Worm (Caenorhabditis elegans) whole organism, early embryonic: ENCODE measurements around the gene sri-71.
"Not testable (repeated sequence)": the region's sequence is repeated elsewhere in the genome, so short reads cannot be mapped to it uniquely, and the experiment has no call there.

Source experiments
- F13C5.2 ChIP-seq: sonication (generic microtip); optimal IDR thresholded peaks from 2 replicates; lab custom pipeline; 2017; ENCODE audit warnings: mild to moderate bottlenecking, missing genetic modification characterization, inconsistent platforms, missing compliant biosample characterization
- ets-7 ChIP-seq: sonication (generic microtip); optimal IDR thresholded peaks from 2 replicates; lab custom pipeline; 2016; ENCODE audit warnings: missing genotype, missing genetic modification characterization, missing compliant biosample characterization
- flt-1 ChIP-seq: fragments of 200-800 bp; sonication (Bioruptor generic); IDR thresholded peaks from 2 replicates; pipeline ENCODE4 v1.3.6; 2022; ENCODE audit warnings: missing genetic modification characterization, missing compliant biosample characterization
- hmg-4 ChIP-seq: fragments of 200-800 bp; sonication (Bioruptor generic); optimal IDR thresholded peaks from 2 replicates; lab custom pipeline; 2018; ENCODE audit warnings: mild to moderate bottlenecking, missing genetic modification characterization, missing compliant biosample characterization
- hnd-1 ChIP-seq: sonication (generic microtip); optimal IDR thresholded peaks from 2 replicates; lab custom pipeline; 2016; ENCODE audit warnings: missing genetic modification characterization, missing compliant biosample characterization
- pes-1 ChIP-seq: fragments of 200-800 bp; sonication (Bioruptor generic); IDR thresholded peaks from 2 replicates; pipeline ENCODE4 v1.3.6; 2022; ENCODE audit warnings: missing genetic modification reagents, missing genetic modification characterization, missing compliant biosample characterization
- scrt-1 ChIP-seq: fragments of 200-800 bp; sonication (Bioruptor generic); IDR thresholded peaks from 2 replicates; pipeline ENCODE4 v1.3.6; 2022; ENCODE audit warnings: missing genetic modification characterization, missing compliant biosample characterization
- sea-1 ChIP-seq: fragments of 200-800 bp; sonication (Bioruptor generic); conservative IDR thresholded peaks from 2 replicates; pipeline ENCODE4 v1.3.6; 2022; ENCODE audit warnings: missing genetic modification characterization, missing compliant biosample characterization
- tbx-37 ChIP-seq: fragments of 200-800 bp; sonication (Bioruptor generic); conservative IDR thresholded peaks from 2 replicates; pipeline ENCODE4 v1.3.6; 2022; ENCODE audit warnings: missing genetic modification reagents, missing genetic modification characterization, missing compliant biosample characterization
- tra-4 ChIP-seq: sonication (generic microtip); optimal IDR thresholded peaks from 2 replicates; lab custom pipeline; 2017; ENCODE audit warnings: missing genetic modification characterization, missing compliant biosample characterization

The sri-71 gene

ce11 chrII:2672320-2672719 is 44.8 kb downstream of the sri-71 start, which contains the start of gene sri-57:
sri-57 (minus strand) TSS chrII:2672420.
- TF ChIP-seq F13C5.2 (tag; lab: Kevin White, UChicago); pes-1 (GFP tag; lab: Robert Waterston, UW); hnd-1 (tag; lab: Kevin White, UChicago): not testable (repeated sequence)

- not testable (repeated sequence) for TF ChIP-seq scrt-1 (GFP tag; lab: Robert Waterston, UW); F13C5.2 (tag; lab: Kevin White, UChicago); ets-7 (tag; lab: Kevin White, UChicago)
Observed at ce11 chrII:2673534-2673933, 46.0 kb downstream of the sri-71 start, which contains the start of the genes F22E5.20 and F22E5.1. F22E5.20 (minus strand) TSS chrII:2673634. F22E5.1 (plus strand) TSS chrII:2673775.

DNA sequence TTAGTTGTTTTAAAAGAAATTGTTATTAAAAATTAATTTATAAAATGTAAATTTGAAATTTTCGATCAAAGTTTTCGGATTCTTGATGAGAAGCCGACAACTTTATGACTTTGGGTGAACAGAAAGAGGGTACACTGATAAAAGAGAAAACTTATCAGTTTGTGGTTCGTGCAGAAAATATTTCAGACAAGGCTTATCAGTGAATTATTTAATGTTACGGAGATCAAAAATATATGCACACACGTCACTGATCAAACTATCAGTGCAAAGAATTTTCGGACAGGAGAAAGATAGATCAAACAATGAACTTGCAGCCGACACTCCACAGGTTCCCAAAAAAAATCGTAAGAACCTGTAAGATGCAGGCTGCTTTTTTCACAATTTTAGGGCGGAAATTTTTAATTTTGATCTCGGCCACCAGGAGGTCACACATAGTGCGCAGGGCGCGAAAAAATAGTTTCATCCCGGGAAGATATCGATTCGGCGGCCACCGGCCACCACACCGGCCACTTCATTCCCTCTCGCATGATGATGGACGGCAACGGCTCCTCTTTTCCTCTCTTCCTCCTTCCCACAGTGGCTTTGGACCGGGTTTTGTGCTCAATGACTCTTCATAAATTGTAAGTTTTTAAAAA is 50.1 kb downstream of the sri-71 start, which contains the start of gene F22E5.17:
TSS of gene F22E5.17 (plus strand) at position 508 of the 635 bp plus-strand sequence.
- TF ChIP-seq tra-4 (no peak), tbx-37 (no peak), flt-1 (GFP tag; lab: Robert Waterston, UW) (no peak), sea-1 (GFP tag; lab: Robert Waterston, UW) (no peak), pes-1 (GFP tag; lab: Robert Waterston, UW) (no peak), F13C5.2 (tag; lab: Kevin White, UChicago) (no peak), hmg-4 (no peak), ets-7 (tag; lab: Kevin White, UChicago) (no peak)
